Worm (Caenorhabditis elegans) whole organism, midembryonic: ENCODE measurements around the gene ucp-4.

Experiments used
- flt-1 ChIP-seq: fragments of 200-800 bp; sonication (Bioruptor generic); IDR thresholded peaks from 2 replicates; pipeline ENCODE4 v1.3.6; 2022; ENCODE audit warnings: missing genetic modification characterization, missing compliant biosample characterization
- med-1 ChIP-seq: sonication (generic microtip); optimal IDR thresholded peaks from 2 replicates; lab custom pipeline; 2017; ENCODE audit warnings: missing genetic modification characterization, mild to moderate bottlenecking, missing compliant biosample characterization, antibody characterized with exemption, missing genetic modification reagents; ENCODE audit not compliant: insufficient read depth
- ref-1 ChIP-seq: fragments of 200-800 bp; sonication (Bioruptor generic); conservative IDR thresholded peaks from 2 replicates; pipeline ENCODE4 v1.3.6; 2022; ENCODE audit warnings: missing genetic modification reagents, missing genetic modification characterization, missing compliant biosample characterization
- ztf-29 ChIP-seq: fragments of 200-800 bp; sonication (Bioruptor generic); IDR thresholded peaks from 2 replicates; pipeline ENCODE4 v1.3.6; 2022; ENCODE audit warnings: missing genetic modification reagents, missing genetic modification characterization, missing compliant biosample characterization

DNA sequence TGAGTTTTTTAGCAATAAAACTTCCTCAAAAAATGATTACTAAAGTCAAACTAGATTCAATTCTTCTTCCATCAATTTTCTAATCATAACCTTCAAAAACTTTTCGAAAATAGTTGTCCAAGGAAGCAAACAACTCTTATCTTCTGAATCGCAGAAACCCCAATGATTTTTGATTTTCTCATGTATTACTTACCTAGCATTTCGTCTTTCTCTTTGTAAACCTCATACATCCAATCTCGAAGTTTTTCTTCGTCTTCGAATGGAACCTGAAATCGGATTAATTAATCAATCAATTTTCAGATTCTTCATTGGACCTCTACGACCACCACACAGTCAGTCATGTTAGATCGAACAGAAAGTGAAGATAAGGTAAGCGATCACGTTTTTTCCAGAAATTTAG, 5.4 kb upstream of the ucp-4 start, which contains the start of gene K07B1.4:
- no peak for TF ChIP-seq med-1
- TF ChIP-seq flt-1: no peak
- no peak for TF ChIP-seq ztf-29 (GFP tag; lab: Robert Waterston, UW)
- TF ChIP-seq ref-1: no peak
